Fruit fly (Drosophila melanogaster) whole organism: ENCODE data around the gene Hsc20.

Experiments
- CG8478 ChIP-seq: fragments of >200 bp; optimal IDR thresholded peaks from 2 replicates; lab custom pipeline; 2018; ENCODE audit warnings: inconsistent platforms
- Dll ChIP-seq: fragments of >200 bp; optimal IDR thresholded peaks from 2 replicates; lab custom pipeline; 2017
- EcR ChIP-seq, 2 experiments: fragments of >200 bp; optimal IDR thresholded peaks; 2 replicates each; lab custom pipeline; 2017; ENCODE audit warnings: missing biosample characterization in 2 of 2, missing genetic modification characterization in 2 of 2, missing genetic modification reagents in 2 of 2
- pan ChIP-seq: fragments of >200 bp; optimal IDR thresholded peaks from 2 replicates; lab custom pipeline; 2017
- psq ChIP-seq: fragments of >200 bp; optimal IDR thresholded peaks from 2 replicates; lab custom pipeline; 2017
- usp ChIP-seq: fragments of >200 bp; optimal IDR thresholded peaks from 2 replicates; lab custom pipeline; 2017; ENCODE audit warnings: missing biosample characterization, missing genetic modification characterization, mixed read lengths

Hsc20 gene

dm6 chr3L:16199929-16200328 lies 33.0 kb upstream of the Hsc20 start, which contains the start of gene CG33689:
Gene CG33689 (plus strand): TSS chr3L:16200229.
- no peak for TF ChIP-seq usp (GFP tag; lab: Kevin White, UChicago)
- no peak for TF ChIP-seq Dll (lab: Kevin White, UChicago)
- TF ChIP-seq EcR (GFP tag; optimal IDR thresholded peaks at IDR 0.05; lab: Kevin White, UChicago) = no peak
- no peak for TF ChIP-seq psq
- no peak for TF ChIP-seq pan (lab: Kevin White, UChicago)
- no peak for TF ChIP-seq CG8478

DNA sequence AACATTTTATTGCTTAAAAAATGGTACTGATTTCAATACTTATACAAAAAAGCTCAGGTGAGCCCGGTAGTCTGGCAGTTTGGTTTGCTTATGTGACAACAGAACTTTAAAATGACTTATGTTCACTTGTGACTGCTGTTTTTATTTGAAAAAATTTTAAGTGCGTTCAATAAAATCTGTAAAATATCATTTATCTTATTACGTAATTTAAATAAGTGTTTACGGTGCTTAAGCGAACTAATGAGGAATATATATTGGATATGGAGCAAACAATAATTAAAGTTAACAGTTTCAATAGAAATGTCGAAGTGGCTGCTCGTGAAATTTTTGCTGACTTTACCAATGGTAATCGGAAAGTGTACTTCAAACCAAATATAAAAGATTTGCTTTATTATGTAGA lies 31.9 kb upstream of the Hsc20 start, which contains the start of gene dls:
Gene dls, plus strand, starts transcription at position 301 of the 400 bp plus-strand sequence.
- TF ChIP-seq CG8478 (no peak), psq (no peak), EcR (GFP tag; optimal IDR thresholded peaks at IDR 0.05; lab: Kevin White, UChicago) (no peak), usp (GFP tag; lab: Kevin White, UChicago) (no peak), pan (lab: Kevin White, UChicago) (no peak), Dll (lab: Kevin White, UChicago) (no peak)

- no peak for TF ChIP-seq pan (lab: Kevin White, UChicago)
- TF ChIP-seq Dll (lab: Kevin White, UChicago) = no peak
- no peak for TF ChIP-seq CG8478
- TF ChIP-seq usp (GFP tag; lab: Kevin White, UChicago) = no peak
- TF ChIP-seq psq = no peak
- no peak for TF ChIP-seq EcR (GFP tag; optimal IDR thresholded peaks at IDR 0.05; lab: Kevin White, UChicago)
These were observed 30.4 kb upstream of the Hsc20 start for dm6 chr3L:16202550-16202949.

dm6 chr3L:16203236-16203635 lies 29.7 kb upstream of the Hsc20 start:
- no peak for TF ChIP-seq EcR (GFP tag; optimal IDR thresholded peaks at IDR 0.05; lab: Kevin White, UChicago)
- no peak for TF ChIP-seq pan (lab: Kevin White, UChicago)
- TF ChIP-seq psq = no peak
- no peak for TF ChIP-seq CG8478
- TF ChIP-seq usp (GFP tag; lab: Kevin White, UChicago) = no peak
- TF ChIP-seq Dll (lab: Kevin White, UChicago) = no peak

DNA sequence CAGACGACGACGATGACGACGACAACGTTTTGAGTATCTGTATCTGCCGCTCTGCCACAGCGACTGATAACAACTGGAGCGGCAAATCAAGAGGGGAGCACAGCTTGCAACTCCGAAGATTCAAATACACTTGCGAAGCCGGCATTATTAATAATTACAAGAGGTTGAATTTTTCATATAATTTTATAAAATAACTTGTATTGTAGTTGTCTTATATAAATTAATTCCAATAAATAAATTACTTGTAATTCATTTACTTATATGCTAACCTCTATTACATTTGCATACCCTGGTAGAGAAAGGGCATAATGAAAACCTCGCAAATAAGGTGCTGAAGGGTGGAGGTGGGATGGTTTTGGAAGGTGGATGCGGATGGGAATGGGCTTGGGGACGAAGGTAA lies 28.8 kb upstream of the Hsc20 start:
- TF ChIP-seq Dll (lab: Kevin White, UChicago) = no peak
- TF ChIP-seq EcR (GFP tag; optimal IDR thresholded peaks at IDR 0.05; lab: Kevin White, UChicago) = no peak
- TF ChIP-seq CG8478 = no peak
- no peak for TF ChIP-seq psq
- no peak for TF ChIP-seq usp (GFP tag; lab: Kevin White, UChicago)
- TF ChIP-seq pan (lab: Kevin White, UChicago) = no peak

DNA sequence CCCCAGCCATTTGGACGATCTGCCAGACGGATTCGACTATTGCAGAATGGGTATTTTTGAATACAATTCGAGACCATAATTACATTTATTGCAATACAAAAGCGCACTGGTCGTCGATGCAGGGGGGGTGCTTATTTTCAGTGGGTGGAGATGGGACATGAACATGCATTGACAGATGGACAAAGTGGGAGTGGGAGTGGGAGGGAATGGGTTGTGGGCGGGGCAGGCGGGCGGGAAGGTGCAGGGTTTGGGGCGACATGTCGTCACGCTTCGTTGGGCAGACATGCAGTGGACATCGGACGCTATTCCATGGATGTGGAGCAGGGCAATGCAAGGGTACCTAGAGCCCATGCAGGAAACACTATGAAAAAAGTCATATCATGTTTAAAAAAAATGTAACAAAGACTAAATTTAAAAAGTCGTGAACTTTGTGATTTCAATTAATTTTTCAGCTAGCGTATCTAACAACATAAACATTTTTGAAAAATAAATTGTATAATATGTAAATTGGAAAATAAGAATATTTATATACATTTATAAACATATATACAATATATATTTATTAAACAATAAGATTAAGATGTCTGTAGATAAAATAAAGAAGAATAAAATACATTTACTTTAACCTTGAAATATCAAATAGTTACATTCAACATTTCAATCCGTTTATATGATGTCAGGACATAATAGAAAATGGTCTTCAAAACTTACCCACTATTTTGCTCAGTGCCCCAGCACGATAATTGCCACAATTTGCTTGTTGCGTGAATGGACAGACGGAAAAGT lies 24.7 kb upstream of the Hsc20 start:
- no peak for TF ChIP-seq pan (lab: Kevin White, UChicago)
- TF ChIP-seq CG8478 = no peak
- no peak for TF ChIP-seq usp (GFP tag; lab: Kevin White, UChicago)
- TF ChIP-seq psq = no peak
- TF ChIP-seq Dll (lab: Kevin White, UChicago) = no peak
- TF ChIP-seq EcR (GFP tag; optimal IDR thresholded peaks at IDR 0.05; lab: Kevin White, UChicago) = no peak

dm6 chr3L:16208839-16209612 lies 23.9 kb upstream of the Hsc20 start:
- TF ChIP-seq psq (no peak), EcR (GFP tag; optimal IDR thresholded peaks at IDR 0.05; lab: Kevin White, UChicago) (no peak), usp (GFP tag; lab: Kevin White, UChicago) (no peak), Dll (lab: Kevin White, UChicago) (no peak), CG8478 (no peak), pan (lab: Kevin White, UChicago) (no peak)

- no peak for TF ChIP-seq CG8478
- no peak for TF ChIP-seq Dll (lab: Kevin White, UChicago)
- no peak for TF ChIP-seq EcR (GFP tag; optimal IDR thresholded peaks at IDR 0.05; lab: Kevin White, UChicago)
- TF ChIP-seq usp (GFP tag; lab: Kevin White, UChicago) = no peak
- TF ChIP-seq psq = no peak
- no peak for TF ChIP-seq pan (lab: Kevin White, UChicago)
These were observed 23.3 kb upstream of the Hsc20 start for dm6 chr3L:16209641-16210040.

dm6 chr3L:16211156-16211935 lies 21.6 kb upstream of the Hsc20 start:
- TF ChIP-seq EcR (GFP tag; optimal IDR thresholded peaks at IDR 0.05; lab: Kevin White, UChicago) (no peak), Dll (lab: Kevin White, UChicago) (no peak), psq (no peak), pan (lab: Kevin White, UChicago) (no peak), usp (GFP tag; lab: Kevin White, UChicago) (no peak), CG8478 (no peak)

DNA sequence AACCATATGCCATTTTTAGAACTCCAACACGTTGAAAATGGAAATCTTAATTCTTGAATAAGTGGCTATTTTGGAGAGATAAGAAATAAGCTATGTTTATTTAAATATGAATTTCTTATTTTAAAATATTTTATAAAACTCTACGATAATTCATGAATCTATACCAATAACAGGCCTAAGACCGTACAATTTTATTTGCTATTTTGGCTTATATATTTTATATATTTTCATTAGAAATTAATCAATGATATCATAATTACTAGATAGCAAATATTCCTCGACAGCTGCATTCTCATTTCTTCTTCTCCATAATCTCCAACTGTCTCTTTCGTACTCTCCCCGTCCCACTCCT lies 21.0 kb upstream of the Hsc20 start:
- peak; percentile 35 for TF ChIP-seq pan (lab: Kevin White, UChicago)
- no peak for TF ChIP-seq EcR (GFP tag; optimal IDR thresholded peaks at IDR 0.05; lab: Kevin White, UChicago)

dm6 chr3L:16213201-16213600 lies 19.7 kb upstream of the Hsc20 start:
- TF ChIP-seq CG8478 = no peak
- TF ChIP-seq psq = no peak
- no peak for TF ChIP-seq usp (GFP tag; lab: Kevin White, UChicago)
- TF ChIP-seq EcR (GFP tag; optimal IDR thresholded peaks at IDR 0.05; lab: Kevin White, UChicago) = no peak
- TF ChIP-seq pan (lab: Kevin White, UChicago) = no peak
